Worm (Caenorhabditis elegans) whole organism, L1 larva: ENCODE data around the gene srj-25.

Source experiments
- C04F5.9 ChIP-seq: sonication (generic microtip); optimal IDR thresholded peaks from 2 replicates; lab custom pipeline; 2016; ENCODE audit warnings: missing genetic modification characterization, missing compliant biosample characterization
- C34B4.2 ChIP-seq: sonication (generic microtip); optimal IDR thresholded peaks from 2 replicates; lab custom pipeline; 2017; ENCODE audit warnings: mild to moderate bottlenecking, missing genetic modification characterization, missing compliant biosample characterization
- F16B12.6 ChIP-seq: fragments of 150-350 bp; optimal IDR thresholded peaks from 2 replicates; lab custom pipeline; 2014; ENCODE audit warnings: missing biosample characterization, missing genetic modification characterization
- Y116A8C.19 ChIP-seq: sonication (generic microtip); optimal IDR thresholded peaks from 2 replicates; lab custom pipeline; 2016; ENCODE audit warnings: missing compliant biosample characterization, missing genetic modification characterization, borderline replicate concordance
- alr-1 ChIP-seq: fragments of 200-800 bp; sonication (Bioruptor generic); optimal IDR thresholded peaks from 2 replicates; lab custom pipeline; 2018; ENCODE audit warnings: borderline replicate concordance, mild to moderate bottlenecking, missing genetic modification characterization, missing compliant biosample characterization
- blmp-1 ChIP-seq: fragments of 150-350 bp; optimal IDR thresholded peaks from 2 replicates; lab custom pipeline; 2014; ENCODE audit warnings: missing biosample characterization, missing genetic modification characterization
- dpl-1 ChIP-seq, 3 experiments: fragments of 150-350 bp in 2 of 3; sonication (generic microtip) in 1 of 3; optimal IDR thresholded peaks; 2 replicates each; lab custom pipeline; 2014 to 2017; ENCODE audit warnings: missing biosample characterization in 3 of 3, missing genetic modification characterization in 3 of 3, missing genetic modification reagents in 3 of 3
- dsc-1 ChIP-seq: sonication (generic microtip); optimal IDR thresholded peaks from 2 replicates; lab custom pipeline; 2016; ENCODE audit warnings: mild to moderate bottlenecking, missing genetic modification characterization, missing compliant biosample characterization
- efl-1 ChIP-seq, 4 experiments: fragments of 150-350 bp; optimal IDR thresholded peaks in 3 of 4; peaks in 1 of 4; 1 replicate in 1 of 4; 2 replicates in 3 of 4; lab custom pipeline; 2014; ENCODE audit warnings: missing biosample characterization in 2 of 4, missing genetic modification characterization in 2 of 4, missing genetic modification reagents in 2 of 4
- efl-3 ChIP-seq: fragments of 200-800 bp; sonication (Bioruptor generic); optimal IDR thresholded peaks from 2 replicates; lab custom pipeline; 2018; ENCODE audit warnings: mild to moderate bottlenecking, missing genetic modification characterization, missing compliant biosample characterization
- egl-13 ChIP-seq: sonication (generic microtip); optimal IDR thresholded peaks from 2 replicates; lab custom pipeline; 2016; ENCODE audit warnings: missing genotype, missing genetic modification reagents, missing genetic modification characterization, missing compliant biosample characterization
- elt-3 ChIP-seq, 6 experiments: fragments of 150-350 bp in 1 of 6; sonication (generic microtip); optimal IDR thresholded peaks; 2 replicates each; lab custom pipeline; 2017 to 2018; ENCODE audit warnings: missing biosample characterization in 6 of 6, missing genetic modification characterization in 6 of 6, inconsistent platforms in 1 of 6
- ets-5 ChIP-seq: fragments of 200-800 bp; sonication (Bioruptor generic); IDR thresholded peaks from 2 replicates; pipeline ENCODE4 v1.3.6; 2022; ENCODE audit warnings: missing genetic modification characterization, missing compliant biosample characterization
- fkh-10 ChIP-seq: sonication (generic microtip); optimal IDR thresholded peaks from 2 replicates; lab custom pipeline; 2017; ENCODE audit warnings: missing biosample characterization, missing genetic modification reagents, missing genetic modification characterization
- fkh-8 ChIP-seq: sonication (generic microtip); optimal IDR thresholded peaks from 2 replicates; lab custom pipeline; 2016; ENCODE audit warnings: mild to moderate bottlenecking, missing genetic modification characterization, missing compliant biosample characterization
- fos-1 ChIP-seq: fragments of 150-350 bp; optimal IDR thresholded peaks from 2 replicates; lab custom pipeline; 2014; ENCODE audit warnings: missing biosample characterization, missing genetic modification characterization
- hlh-17 ChIP-seq: fragments of 200-800 bp; sonication (Bioruptor generic); optimal IDR thresholded peaks from 2 replicates; lab custom pipeline; 2018; ENCODE audit warnings: missing genetic modification characterization, mild to moderate bottlenecking, missing compliant biosample characterization, moderate library complexity, borderline replicate concordance
- hlh-4 ChIP-seq: sonication (generic microtip); optimal IDR thresholded peaks from 2 replicates; lab custom pipeline; 2016; ENCODE audit warnings: mild to moderate bottlenecking, missing genetic modification characterization, missing compliant biosample characterization
- hpl-2 ChIP-seq: fragments of 150-350 bp; optimal IDR thresholded peaks from 2 replicates; lab custom pipeline; 2014; ENCODE audit warnings: missing biosample characterization, missing genetic modification reagents, missing genetic modification characterization
- isw-1 ChIP-seq: fragments of 200-800 bp; sonication (Bioruptor generic); IDR thresholded peaks from 2 replicates; pipeline ENCODE4 v1.3.6; 2022; ENCODE audit warnings: missing genetic modification characterization, missing compliant biosample characterization
- jun-1 ChIP-seq: fragments of 150-350 bp; optimal IDR thresholded peaks from 2 replicates; lab custom pipeline; 2014; ENCODE audit warnings: missing biosample characterization, missing genetic modification reagents, missing genetic modification characterization
- lin-14 ChIP-seq: fragments of 200-800 bp; sonication (Bioruptor generic); optimal IDR thresholded peaks from 2 replicates; lab custom pipeline; 2018; ENCODE audit warnings: mild to moderate bottlenecking, missing genetic modification characterization, moderate library complexity, missing compliant biosample characterization
- lin-35 ChIP-seq, 2 experiments: fragments of 150-350 bp; optimal IDR thresholded peaks; 2 replicates each; lab custom pipeline; 2014; ENCODE audit warnings: missing biosample characterization in 2 of 2, missing genetic modification characterization in 2 of 2, missing genetic modification reagents in 2 of 2
- lin-39 ChIP-seq: fragments of 150-350 bp; optimal IDR thresholded peaks from 2 replicates; lab custom pipeline; 2014; ENCODE audit warnings: missing biosample characterization, missing genetic modification reagents, missing genetic modification characterization
- mab-9 ChIP-seq: fragments of 200-800 bp; sonication (Bioruptor generic); IDR thresholded peaks from 2 replicates; pipeline ENCODE4 v1.3.6; 2022; ENCODE audit warnings: missing genetic modification reagents, missing genetic modification characterization, missing compliant biosample characterization
- mdl-1 ChIP-seq, 2 experiments: fragments of 150-350 bp; optimal IDR thresholded peaks; 2 replicates each; lab custom pipeline; 2014 to 2017; ENCODE audit warnings: missing biosample characterization in 2 of 2, missing genetic modification characterization in 2 of 2, inconsistent platforms in 1 of 2
- mef-2 ChIP-seq: fragments of 150-350 bp; optimal IDR thresholded peaks from 2 replicates; lab custom pipeline; 2014; ENCODE audit warnings: missing biosample characterization, missing genetic modification characterization
- mep-1 ChIP-seq: fragments of 150-350 bp; optimal IDR thresholded peaks from 2 replicates; lab custom pipeline; 2014; ENCODE audit warnings: missing biosample characterization, missing genetic modification characterization
- nhr-11 ChIP-seq: fragments of 150-350 bp; optimal IDR thresholded peaks from 2 replicates; lab custom pipeline; 2014; ENCODE audit warnings: missing biosample characterization, missing genetic modification characterization
- nhr-12 ChIP-seq: sonication (generic microtip); optimal IDR thresholded peaks from 2 replicates; lab custom pipeline; 2017; ENCODE audit warnings: missing biosample characterization, missing genetic modification characterization
- nhr-19 ChIP-seq: fragments of 200-800 bp; sonication (Bioruptor generic); conservative IDR thresholded peaks from 2 replicates; pipeline ENCODE4 v1.3.6; 2022; ENCODE audit warnings: missing genetic modification characterization, missing compliant biosample characterization
- nhr-20 ChIP-seq: sonication (generic microtip); optimal IDR thresholded peaks from 2 replicates; lab custom pipeline; 2016; ENCODE audit warnings: mild to moderate bottlenecking, missing genetic modification characterization, missing compliant biosample characterization
- nhr-47 ChIP-seq: sonication (generic microtip); optimal IDR thresholded peaks from 2 replicates; lab custom pipeline; 2016; ENCODE audit warnings: mild to moderate bottlenecking, missing genetic modification characterization, moderate library complexity, missing compliant biosample characterization
- nhr-76 ChIP-seq: sonication (generic microtip); optimal IDR thresholded peaks from 2 replicates; lab custom pipeline; 2017; ENCODE audit warnings: missing biosample characterization, missing genetic modification characterization
- nhr-77 ChIP-seq: fragments of 150-350 bp; optimal IDR thresholded peaks from 2 replicates; lab custom pipeline; 2014; ENCODE audit warnings: missing biosample characterization, missing genetic modification characterization
- nhr-85 ChIP-seq: sonication (generic microtip); peaks from one replicate; lab custom pipeline; 2016; ENCODE audit warnings: missing genetic modification characterization, inconsistent platforms, missing compliant biosample characterization
- pag-3 ChIP-seq: sonication (generic microtip); optimal IDR thresholded peaks from 2 replicates; lab custom pipeline; 2017; ENCODE audit warnings: missing genetic modification characterization, mild to moderate bottlenecking, missing compliant biosample characterization, antibody characterized with exemption, borderline replicate concordance; ENCODE audit not compliant: insufficient read depth
- pax-3 ChIP-seq: fragments of 200-800 bp; sonication (Bioruptor generic); optimal IDR thresholded peaks from 2 replicates; lab custom pipeline; 2018; ENCODE audit warnings: mild to moderate bottlenecking, missing genetic modification characterization, moderate library complexity, missing compliant biosample characterization
- pqm-1 ChIP-seq: sonication (generic microtip); optimal IDR thresholded peaks from 3 replicates; lab custom pipeline; 2017; ENCODE audit warnings: missing biosample characterization, missing genetic modification characterization
- rnt-1 ChIP-seq: sonication (generic microtip); optimal IDR thresholded peaks from 2 replicates; lab custom pipeline; 2016; ENCODE audit warnings: mild to moderate bottlenecking, missing genetic modification characterization, moderate library complexity, missing compliant biosample characterization
- snu-23 ChIP-seq: sonication (generic microtip); optimal IDR thresholded peaks from 2 replicates; lab custom pipeline; 2016; ENCODE audit warnings: missing genetic modification characterization, missing compliant biosample characterization
- tbx-2 ChIP-seq: sonication (generic microtip); optimal IDR thresholded peaks from 2 replicates; lab custom pipeline; 2016; ENCODE audit warnings: missing genetic modification characterization, missing compliant biosample characterization
- tlp-1 ChIP-seq: fragments of 150-350 bp; optimal IDR thresholded peaks from 2 replicates; lab custom pipeline; 2014; ENCODE audit warnings: missing biosample characterization, missing genetic modification characterization
- unc-130 ChIP-seq: fragments of 150-350 bp; optimal IDR thresholded peaks from 2 replicates; lab custom pipeline; 2017; ENCODE audit warnings: missing biosample characterization, missing genetic modification characterization, inconsistent platforms
- unc-30 ChIP-seq: sonication (generic microtip); optimal IDR thresholded peaks from 2 replicates; lab custom pipeline; 2017; ENCODE audit warnings: missing biosample characterization, missing genetic modification characterization
- unc-62 ChIP-seq: fragments of 150-350 bp; optimal IDR thresholded peaks from 2 replicates; lab custom pipeline; 2014; ENCODE audit warnings: missing biosample characterization, missing genetic modification reagents, missing genetic modification characterization
- unc-86 ChIP-seq: sonication (generic microtip); optimal IDR thresholded peaks from 2 replicates; lab custom pipeline; 2016; ENCODE audit warnings: missing genetic modification characterization, missing compliant biosample characterization
- unc-98 ChIP-seq: fragments of 200-800 bp; sonication (Bioruptor generic); IDR thresholded peaks from 2 replicates; pipeline ENCODE4 v1.3.6; 2022; ENCODE audit warnings: missing genetic modification characterization, missing compliant biosample characterization
- xbp-1 ChIP-seq: sonication (generic microtip); optimal IDR thresholded peaks from 2 replicates; lab custom pipeline; 2016; ENCODE audit warnings: missing genetic modification characterization, missing compliant biosample characterization
- zag-1 ChIP-seq: fragments of 150-350 bp; optimal IDR thresholded peaks from 2 replicates; lab custom pipeline; 2014; ENCODE audit warnings: missing biosample characterization, missing genetic modification characterization
- zip-4 ChIP-seq: fragments of 200-800 bp; sonication (Bioruptor generic); optimal IDR thresholded peaks from 2 replicates; lab custom pipeline; 2018; ENCODE audit warnings: mild to moderate bottlenecking, missing genetic modification characterization, moderate library complexity, missing compliant biosample characterization
- ztf-11 ChIP-seq, 2 experiments: sonication (generic microtip); optimal IDR thresholded peaks; 2 replicates each; lab custom pipeline; 2016 to 2017; ENCODE audit warnings: missing genetic modification characterization in 2 of 2, missing biosample characterization in 1 of 2, missing compliant biosample characterization in 1 of 2

srj-25 gene

DNA sequence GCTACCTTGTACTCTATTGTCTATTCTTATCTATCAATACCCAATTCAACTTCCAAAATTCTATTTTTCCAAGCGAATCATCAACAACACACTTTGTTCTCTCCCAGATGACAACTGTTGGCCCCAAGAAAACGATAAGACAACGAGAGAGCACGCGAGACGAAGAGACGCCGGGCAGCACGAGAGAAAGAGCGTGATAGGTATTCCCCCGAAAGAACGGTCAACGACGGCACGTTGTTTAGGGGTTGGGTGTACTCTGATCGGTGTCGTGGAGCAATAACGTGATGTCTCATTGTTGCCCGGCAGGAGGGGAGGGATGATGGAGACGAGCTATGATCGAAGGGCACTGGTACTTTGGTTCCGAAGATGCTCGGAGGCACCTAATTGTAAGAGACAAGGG is 4.7 kb downstream of the srj-25 start:
- TF ChIP-seq lin-35 (GFP tag; optimal IDR thresholded peaks at IDR 0.05; lab: Kevin White, UChicago) (peak; percentile 37 to 90), lin-39 (tag; lab: Kevin White, UChicago) (peak; percentile 83), unc-86 (tag; lab: Kevin White, UChicago) (no peak), nhr-85 (tag; lab: Kevin White, UChicago) (peak; percentile 98), fkh-8 (no peak), blmp-1 (tag; lab: Kevin White, UChicago) (peak; percentile 13), hpl-2 (GFP tag; lab: Kevin White, UChicago) (no peak), hlh-17 (GFP tag; lab: Kevin White, UChicago) (no peak), C04F5.9 (tag; lab: Kevin White, UChicago) (peak; percentile 76), hlh-4 (tag; lab: Kevin White, UChicago) (no peak), unc-62 (GFP tag; lab: Kevin White, UChicago) (no peak), xbp-1 (tag; lab: Kevin White, UChicago) (peak; percentile 84), efl-3 (GFP tag; lab: Kevin White, UChicago) (no peak), dpl-1 (GFP tag; optimal IDR thresholded peaks at IDR 0.05; lab: Kevin White, UChicago) (peak; percentile 48 to 67 (median 51)), unc-30 (no peak), nhr-12 (tag; lab: Kevin White, UChicago) (no peak), zag-1 (no peak), Y116A8C.19 (peak; percentile 11), elt-3 (tag; optimal IDR thresholded peaks at IDR 0.05; lab: Kevin White, UChicago) (peak in 5 of 6 experiments; percentile 16 to 92 (median 65)), tbx-2 (tag; lab: Kevin White, UChicago) (peak; percentile 96), pqm-1 (tag; lab: Kevin White, UChicago) (peak; percentile 48), nhr-77 (tag; lab: Kevin White, UChicago) (peak; percentile 83), nhr-11 (tag; lab: Kevin White, UChicago) (peak; percentile 77), ztf-11 (tag; optimal IDR thresholded peaks at IDR 0.05; lab: Kevin White, UChicago) (peak in 1 of 2 experiments; percentile 86), fos-1 (peak; percentile 18), isw-1 (GFP tag; lab: Robert Waterston, UW) (peak; percentile 52; the same call in 1 of the 2 replicates), nhr-76 (tag; lab: Kevin White, UChicago) (no peak), nhr-20 (tag; lab: Kevin White, UChicago) (peak; percentile 99), F16B12.6 (tag; lab: Kevin White, UChicago) (no peak), pag-3 (tag; lab: Kevin White, UChicago) (no peak), C34B4.2 (tag; lab: Kevin White, UChicago) (peak; percentile 52), egl-13 (tag; lab: Kevin White, UChicago) (peak; percentile 53), unc-130 (tag; lab: Kevin White, UChicago) (peak; percentile 87), dsc-1 (peak; percentile 34), ets-5 (no peak), rnt-1 (tag; lab: Kevin White, UChicago) (peak; percentile 95), mab-9 (peak; percentile 71), jun-1 (tag; lab: Kevin White, UChicago) (peak; percentile 77), mdl-1 (tag; optimal IDR thresholded peaks at IDR 0.05; lab: Kevin White, UChicago) (peak; percentile 76 to 99), alr-1 (tag; lab: Kevin White, UChicago) (no peak), snu-23 (GFP tag; lab: Kevin White, UChicago) (peak; percentile 96), fkh-10 (GFP tag; lab: Kevin White, UChicago) (no peak), tlp-1 (tag; lab: Kevin White, UChicago) (no peak), mep-1 (tag; lab: Kevin White, UChicago) (peak; percentile 71), efl-1 (optimal IDR thresholded peaks at IDR 0.05; lab: Kevin White, UChicago) (peak; percentile 58 to 67), efl-1 (GFP tag; optimal IDR thresholded peaks at IDR 0.05 in 1 of 2; lab: Kevin White, UChicago) (peak; percentile 15 to 96), mef-2 (peak; percentile 80), nhr-47 (peak; percentile 89), pax-3 (tag; lab: Kevin White, UChicago) (peak; percentile 75), unc-98 (GFP tag; lab: Robert Waterston, UW) (peak; percentile 63), nhr-19 (GFP tag; lab: Robert Waterston, UW) (peak; percentile 100), lin-14 (GFP tag; lab: Kevin White, UChicago) (peak; percentile 100), zip-4 (peak; percentile 52)
